Worm (Caenorhabditis elegans) whole organism, L3 larva: ENCODE data around the gene B0034.4.

Source experiments
- ZK546.5 ChIP-seq: sonication (generic microtip); optimal IDR thresholded peaks from 2 replicates; lab custom pipeline; 2017; ENCODE audit warnings: missing biosample characterization, missing genetic modification characterization
- ama-1 ChIP-seq: fragments of 150-350 bp; optimal IDR thresholded peaks from 2 replicates; lab custom pipeline; 2018
- fkh-2 ChIP-seq: fragments of 150-350 bp; optimal IDR thresholded peaks from 2 replicates; lab custom pipeline; 2014; ENCODE audit warnings: missing biosample characterization, missing genetic modification reagents, missing genetic modification characterization
- nhr-237 ChIP-seq: fragments of 150-350 bp; optimal IDR thresholded peaks from 2 replicates; lab custom pipeline; 2014; ENCODE audit warnings: missing biosample characterization, missing genetic modification characterization
- nhr-28 ChIP-seq: fragments of 150-350 bp; optimal IDR thresholded peaks from 2 replicates; lab custom pipeline; 2014; ENCODE audit warnings: missing biosample characterization, missing genetic modification characterization
- nhr-43 ChIP-seq: sonication (generic microtip); optimal IDR thresholded peaks from 2 replicates; lab custom pipeline; 2016; ENCODE audit warnings: mild to moderate bottlenecking, missing genetic modification characterization, missing compliant biosample characterization; ENCODE audit not compliant: poor library complexity, severe bottlenecking
- snpc-4 ChIP-seq: fragments of 150-350 bp; optimal IDR thresholded peaks from 2 replicates; lab custom pipeline; 2014; ENCODE audit warnings: missing biosample characterization, missing genetic modification characterization
- ztf-4 ChIP-seq: fragments of 150-350 bp; optimal IDR thresholded peaks from 2 replicates; lab custom pipeline; 2014; ENCODE audit warnings: missing biosample characterization, missing genetic modification characterization

ce11 chrII:5918149-5918697, 51.1 kb downstream of the B0034.4 start, which contains the start of gene ptp-2:
- TF ChIP-seq ztf-4 (tag; lab: Kevin White, UChicago): no peak
- no peak for TF ChIP-seq nhr-237
- TF ChIP-seq nhr-28 (tag; lab: Kevin White, UChicago): no peak
- no peak for TF ChIP-seq fkh-2 (tag; lab: Kevin White, UChicago)
- TF ChIP-seq nhr-43: peak; percentile 33
- no peak for TF ChIP-seq snpc-4 (tag; lab: Kevin White, UChicago)
- no peak for TF ChIP-seq ZK546.5
- TF ChIP-seq ama-1: no peak
